Worm (Caenorhabditis elegans) whole organism, L4 larva: ENCODE data around the gene T13F2.6.

Experiments
- F49E8.2 ChIP-seq: sonication (generic microtip); optimal IDR thresholded peaks from 2 replicates; lab custom pipeline; 2016; ENCODE audit warnings: missing compliant biosample characterization, mild to moderate bottlenecking, missing genetic modification characterization, borderline replicate concordance
- T20F7.1 ChIP-seq: fragments of 200-800 bp; sonication (Bioruptor generic); optimal IDR thresholded peaks from 2 replicates; lab custom pipeline; 2018; ENCODE audit warnings: mild to moderate bottlenecking, missing genetic modification characterization, missing compliant biosample characterization
- Y105C5A.15 ChIP-seq: fragments of 200-800 bp; sonication (Bioruptor generic); IDR thresholded peaks from 2 replicates; pipeline ENCODE4 v1.3.6; 2022; ENCODE audit warnings: missing genetic modification characterization, missing compliant biosample characterization
- ZK546.5 ChIP-seq, 2 experiments: sonication (generic microtip); optimal IDR thresholded peaks; 2 replicates each; lab custom pipeline; 2017; ENCODE audit warnings: missing biosample characterization in 2 of 2, missing genetic modification characterization in 2 of 2
- aly-2 ChIP-seq: sonication (generic microtip); optimal IDR thresholded peaks from 2 replicates; lab custom pipeline; 2018; ENCODE audit warnings: missing biosample characterization, missing genetic modification characterization
- ceh-20 ChIP-seq: fragments of 200-800 bp; sonication (Bioruptor generic); IDR thresholded peaks from 2 replicates; pipeline ENCODE4 v1.3.6; 2022; ENCODE audit warnings: missing genetic modification reagents, missing genetic modification characterization, missing compliant biosample characterization
- ceh-62 ChIP-seq: sonication (generic microtip); optimal IDR thresholded peaks from 2 replicates; lab custom pipeline; 2017; ENCODE audit warnings: missing biosample characterization, missing genetic modification characterization
- daf-16 ChIP-seq, 3 experiments: sonication (generic microtip); optimal IDR thresholded peaks; 2 replicates each; lab custom pipeline; 2016 to 2017; ENCODE audit warnings: missing genetic modification characterization in 3 of 3, missing genetic modification reagents in 3 of 3, mild to moderate bottlenecking in 2 of 3, missing compliant biosample characterization in 2 of 3, missing biosample characterization in 1 of 3, moderate library complexity in 1 of 3
- daf-19 ChIP-seq: fragments of 200-800 bp; sonication (Bioruptor generic); conservative IDR thresholded peaks from 2 replicates; pipeline ENCODE4 v1.3.6; 2022; ENCODE audit warnings: missing genetic modification characterization, missing compliant biosample characterization
- daf-8 ChIP-seq: fragments of 200-800 bp; sonication (Bioruptor generic); IDR thresholded peaks from 2 replicates; pipeline ENCODE4 v1.3.6; 2022; ENCODE audit warnings: missing genetic modification characterization, missing compliant biosample characterization
- dmd-8 ChIP-seq: fragments of 200-800 bp; sonication (Bioruptor generic); IDR thresholded peaks from 2 replicates; pipeline ENCODE4 v1.3.6; 2022; ENCODE audit warnings: missing genetic modification characterization, missing compliant biosample characterization
- dpl-1 ChIP-seq: fragments of 150-350 bp; optimal IDR thresholded peaks from 2 replicates; lab custom pipeline; 2014; ENCODE audit warnings: missing biosample characterization, missing genetic modification reagents, missing genetic modification characterization
- egl-43 ChIP-seq: fragments of 200-800 bp; sonication (Bioruptor generic); IDR thresholded peaks from 2 replicates; pipeline ENCODE4 v1.3.6; 2022; ENCODE audit warnings: missing genetic modification reagents, missing genetic modification characterization, missing compliant biosample characterization
- lin-38 ChIP-seq: fragments of 200-800 bp; sonication (Bioruptor generic); IDR thresholded peaks from 2 replicates; pipeline ENCODE4 v1.3.6; 2022; ENCODE audit warnings: missing genetic modification reagents, missing genetic modification characterization, missing compliant biosample characterization
- lsy-2 ChIP-seq, 2 experiments: fragments of 150-350 bp in 1 of 2; sonication (generic microtip) in 1 of 2; optimal IDR thresholded peaks; 2 replicates each; lab custom pipeline; 2014 to 2017; ENCODE audit warnings: missing biosample characterization in 2 of 2, missing genetic modification characterization in 2 of 2
- mdl-1 ChIP-seq, 2 experiments: fragments of 150-350 bp in 1 of 2; sonication (generic microtip) in 1 of 2; optimal IDR thresholded peaks; 2 replicates each; lab custom pipeline; 2014 to 2017; ENCODE audit warnings: missing biosample characterization in 2 of 2, missing genetic modification characterization in 2 of 2
- mep-1 ChIP-seq: fragments of 150-350 bp; sonication (generic microtip); optimal IDR thresholded peaks from 3 replicates; lab custom pipeline; 2014; ENCODE audit warnings: missing biosample characterization, missing genetic modification characterization
- mes-2 ChIP-seq: sonication (generic microtip); optimal IDR thresholded peaks from 2 replicates; lab custom pipeline; 2016; ENCODE audit warnings: missing genotype, mild to moderate bottlenecking, missing genetic modification characterization, missing compliant biosample characterization; ENCODE audit not compliant: poor library complexity, severe bottlenecking
- nhr-10 ChIP-seq: fragments of 150-350 bp; optimal IDR thresholded peaks from 2 replicates; lab custom pipeline; 2014; ENCODE audit warnings: missing biosample characterization, missing genetic modification characterization
- nhr-111 ChIP-seq: fragments of 200-800 bp; sonication (Bioruptor generic); optimal IDR thresholded peaks from 2 replicates; lab custom pipeline; 2018; ENCODE audit warnings: mild to moderate bottlenecking, missing genetic modification characterization, missing compliant biosample characterization
- nhr-28 ChIP-seq: fragments of 150-350 bp; optimal IDR thresholded peaks from 2 replicates; lab custom pipeline; 2014; ENCODE audit warnings: missing biosample characterization, missing genetic modification characterization
- nhr-41 ChIP-seq: fragments of 200-800 bp; sonication (Bioruptor generic); IDR thresholded peaks from 2 replicates; pipeline ENCODE4 v1.3.6; 2022; ENCODE audit warnings: missing genetic modification reagents, missing genetic modification characterization, missing compliant biosample characterization
- pqm-1 ChIP-seq: sonication (generic microtip); optimal IDR thresholded peaks from 2 replicates; lab custom pipeline; 2017; ENCODE audit warnings: missing biosample characterization, missing genetic modification characterization
- set-16 ChIP-seq: fragments of 200-800 bp; sonication (Bioruptor generic); IDR thresholded peaks from 2 replicates; pipeline ENCODE4 v1.3.6; 2022; ENCODE audit warnings: missing genetic modification reagents, missing genetic modification characterization, missing compliant biosample characterization
- skn-1 ChIP-seq: fragments of 150-350 bp; optimal IDR thresholded peaks from 2 replicates; lab custom pipeline; 2014; ENCODE audit warnings: missing biosample characterization, missing genetic modification characterization
- snpc-1.2 ChIP-seq: fragments of 200-800 bp; sonication (Bioruptor generic); IDR thresholded peaks from 2 replicates; pipeline ENCODE4 v1.3.6; 2022; ENCODE audit warnings: missing genetic modification reagents, missing genetic modification characterization, missing compliant biosample characterization
- tra-1 ChIP-seq: fragments of 200-800 bp; sonication (Bioruptor generic); IDR thresholded peaks from 2 replicates; pipeline ENCODE4 v1.3.6; 2022; ENCODE audit warnings: missing genetic modification reagents, missing genetic modification characterization, missing compliant biosample characterization
- unc-130 ChIP-seq: sonication (generic microtip); optimal IDR thresholded peaks from 2 replicates; lab custom pipeline; 2016; ENCODE audit warnings: missing genetic modification reagents, missing genetic modification characterization, missing compliant biosample characterization
- unc-39 ChIP-seq: sonication (generic microtip); optimal IDR thresholded peaks from 2 replicates; lab custom pipeline; 2017; ENCODE audit warnings: missing biosample characterization, missing genetic modification characterization
- unc-62 ChIP-seq, 3 experiments: fragments of 150-350 bp in 1 of 3; sonication (generic microtip); optimal IDR thresholded peaks in 2 of 3; peaks in 1 of 3; 1 replicate in 1 of 3; 2 replicates in 2 of 3; lab custom pipeline; 2014 to 2017; ENCODE audit warnings: missing biosample characterization in 3 of 3, missing genetic modification characterization in 3 of 3, missing genetic modification reagents in 3 of 3, missing genotype in 1 of 3
- zag-1 ChIP-seq: fragments of 150-350 bp; optimal IDR thresholded peaks from 2 replicates; lab custom pipeline; 2014; ENCODE audit warnings: missing biosample characterization, missing genetic modification characterization
- zfp-3 ChIP-seq: fragments of 200-800 bp; sonication (Bioruptor generic); conservative IDR thresholded peaks from 2 replicates; pipeline ENCODE4 v1.3.6; 2022; ENCODE audit warnings: missing genetic modification reagents, missing genetic modification characterization, missing compliant biosample characterization

T13F2.6 gene

ce11 chrIV:9822585-9822984 lies 44.5 kb downstream of the T13F2.6 start:
- TF ChIP-seq set-16 (GFP tag; lab: Robert Waterston, UW) (peak; percentile 71), mep-1 (no peak)

- TF ChIP-seq daf-19 (GFP tag; lab: Robert Waterston, UW) (no peak), zfp-3 (GFP tag; lab: Robert Waterston, UW) (no peak), T20F7.1 (GFP tag; lab: Kevin White, UChicago) (no peak), lsy-2 (tag; optimal IDR thresholded peaks at IDR 0.05; lab: Kevin White, UChicago) (no peak), ceh-62 (tag; lab: Kevin White, UChicago) (no peak), unc-39 (tag; lab: Kevin White, UChicago) (no peak), nhr-111 (GFP tag; lab: Kevin White, UChicago) (no peak), ZK546.5 (tag; optimal IDR thresholded peaks at IDR 0.05; lab: Kevin White, UChicago) (no peak), F49E8.2 (no peak), aly-2 (tag; lab: Kevin White, UChicago) (no peak), Y105C5A.15 (GFP tag; lab: Robert Waterston, UW) (no peak)
These were observed 46.4 kb downstream of the T13F2.6 start, which contains the start of gene catp-6 for ce11 chrIV:9824480-9824879. catp-6 (minus strand) TSS chrIV:9824580.

- TF ChIP-seq egl-43 (GFP tag; lab: Robert Waterston, UW) (no peak), tra-1 (0 out of 2 replicates have a peak, but pooled peaks have one; percentile 53), dmd-8 (no peak), unc-130 (GFP tag; lab: Kevin White, UChicago) (peak; percentile 8), F49E8.2 (peak; percentile 5), lin-38 (GFP tag; lab: Robert Waterston, UW) (peak; percentile 95), nhr-41 (GFP tag; lab: Robert Waterston, UW) (no peak), pqm-1 (tag; lab: Kevin White, UChicago) (peak; percentile 27), mes-2 (tag; lab: Kevin White, UChicago) (peak; percentile 8), mdl-1 (tag; optimal IDR thresholded peaks at IDR 0.05; lab: Kevin White, UChicago) (peak in 1 of 2 experiments; percentile 17), unc-62 (GFP tag; optimal IDR thresholded peaks at IDR 0.05 in 1 of 2; lab: Kevin White, UChicago) (no peak), unc-62 (tag; optimal IDR thresholded peaks at IDR 0.05; lab: Kevin White, UChicago) (no peak), skn-1 (tag; lab: Kevin White, UChicago) (no peak), nhr-10 (tag; lab: Kevin White, UChicago) (no peak), snpc-1.2 (GFP tag; lab: Robert Waterston, UW) (peak; percentile 80), nhr-28 (tag; lab: Kevin White, UChicago) (peak; percentile 3), daf-16 (GFP tag; optimal IDR thresholded peaks at IDR 0.05; lab: Kevin White, UChicago) (no peak), daf-16 (tag; optimal IDR thresholded peaks at IDR 0.05; lab: Kevin White, UChicago) (no peak), daf-8 (no peak), zag-1 (tag; lab: Kevin White, UChicago) (no peak), daf-19 (GFP tag; lab: Robert Waterston, UW) (no peak), dpl-1 (peak; percentile 71), ceh-20 (no peak)
These were observed 47.1 kb downstream of the T13F2.6 start, which contains the start of gene mtr-4 for ce11 chrIV:9825196-9825744. mtr-4 (plus strand) TSS chrIV:9825694.
